Fruit fly (Drosophila melanogaster) whole organism, prepupa: ENCODE data around the gene CG44426.

Experiments used
- CG15336 ChIP-seq: fragments of 200-800 bp; sonication (Bioruptor generic); IDR thresholded peaks from 2 replicates; pipeline ENCODE4 v1.3.6; 2022; ENCODE audit warnings: missing biosample characterization, missing genetic modification characterization
- CG34406 ChIP-seq: fragments of 200-800 bp; sonication (Bioruptor generic); optimal IDR thresholded peaks from 3 replicates; lab custom pipeline; 2016; ENCODE audit warnings: missing biosample characterization, missing genetic modification characterization
- CG6792 ChIP-seq: fragments of 200-800 bp; sonication (Bioruptor generic); optimal IDR thresholded peaks from 3 replicates; lab custom pipeline; 2016; ENCODE audit warnings: missing biosample characterization, missing genetic modification characterization
- CG6808 ChIP-seq: fragments of 200-800 bp; sonication (Bioruptor generic); optimal IDR thresholded peaks from 3 replicates; lab custom pipeline; 2017; ENCODE audit warnings: missing biosample characterization, missing genetic modification characterization, mild to moderate bottlenecking, moderate library complexity, missing genetic modification reagents
- CG7368 ChIP-seq: fragments of 200-800 bp; sonication (Bioruptor generic); optimal IDR thresholded peaks from 3 replicates; lab custom pipeline; 2016; ENCODE audit warnings: missing biosample characterization, missing genetic modification characterization
- fkh ChIP-seq: fragments of 200-800 bp; sonication (Bioruptor generic); optimal IDR thresholded peaks from 3 replicates; lab custom pipeline; 2017; ENCODE audit warnings: missing biosample characterization, mild to moderate bottlenecking, missing genetic modification characterization, moderate library complexity
- net ChIP-seq: fragments of 200-800 bp; sonication (Bioruptor generic); optimal IDR thresholded peaks from 3 replicates; lab custom pipeline; 2016; ENCODE audit warnings: missing biosample characterization, missing genetic modification characterization
- ss ChIP-seq, 2 experiments: fragments of 200-800 bp; sonication (Bioruptor generic); optimal IDR thresholded peaks; 2 replicates in 1 of 2; 3 replicates in 1 of 2; lab custom pipeline; 2017 to 2018; ENCODE audit warnings: mild to moderate bottlenecking in 2 of 2, missing biosample characterization in 2 of 2, missing genetic modification characterization in 2 of 2, moderate library complexity in 1 of 2
- topi ChIP-seq: fragments of 200-800 bp; sonication (Bioruptor generic); optimal IDR thresholded peaks from 3 replicates; lab custom pipeline; 2016; ENCODE audit warnings: missing biosample characterization, missing genetic modification characterization

dm6 chrX:20984386-20984785 is 6.3 kb downstream of the CG44426 start, which contains the start of gene CG11666:
- no peak for TF ChIP-seq CG34406
- TF ChIP-seq topi (GFP tag; lab: Kevin White, UChicago) = no peak
- TF ChIP-seq CG6792 = no peak
- TF ChIP-seq net (GFP tag; lab: Kevin White, UChicago) = no peak
- TF ChIP-seq CG15336 (GFP tag; lab: Robert Waterston, UW) = no peak
- no peak for TF ChIP-seq CG7368 (GFP tag; lab: Kevin White, UChicago)
- TF ChIP-seq ss (GFP tag; optimal IDR thresholded peaks at IDR 0.05; lab: Kevin White, UChicago) = no peak
- TF ChIP-seq CG6808 (GFP tag; lab: Kevin White, UChicago) = no peak
- TF ChIP-seq fkh (GFP tag; lab: Kevin White, UChicago) = no peak
